Worm (Caenorhabditis elegans) whole organism, young adult: Measurements from ENCODE around the gene acl-5.
A peak's percentile ranks its signal among the peaks of the same experiment; 100 is the strongest.

Experiments
- B0019.2 ChIP-seq: fragments of 200-800 bp; sonication (Bioruptor generic); conservative IDR thresholded peaks from 2 replicates; pipeline ENCODE4 v1.3.6; 2022; ENCODE audit warnings: missing genetic modification reagents, missing genetic modification characterization, missing compliant biosample characterization
- B0035.1 ChIP-seq: sonication (generic microtip); optimal IDR thresholded peaks from 2 replicates; lab custom pipeline; 2016; ENCODE audit warnings: missing genetic modification characterization, mild to moderate bottlenecking, missing compliant biosample characterization, missing genotype, missing genetic modification reagents
- B0336.3 ChIP-seq: fragments of 200-800 bp; sonication (Bioruptor generic); IDR thresholded peaks from 2 replicates; pipeline ENCODE4 v1.3.6; 2022; ENCODE audit warnings: missing genetic modification characterization, missing compliant biosample characterization
- D2030.7 ChIP-seq: fragments of 200-800 bp; sonication (Bioruptor generic); IDR thresholded peaks from 2 replicates; pipeline ENCODE4 v1.3.6; 2022; ENCODE audit warnings: missing genetic modification reagents, missing genetic modification characterization, missing compliant biosample characterization
- F52B5.7 ChIP-seq: sonication (generic microtip); optimal IDR thresholded peaks from 2 replicates; lab custom pipeline; 2016; ENCODE audit warnings: mild to moderate bottlenecking, missing genetic modification characterization, missing compliant biosample characterization
- K11D2.4 ChIP-seq: fragments of 200-800 bp; sonication (Bioruptor generic); IDR thresholded peaks from 2 replicates; pipeline ENCODE4 v1.3.6; 2022; ENCODE audit warnings: missing genetic modification reagents, missing genetic modification characterization, missing compliant biosample characterization
- Y53G8AR.9 ChIP-seq: fragments of 200-800 bp; sonication (Bioruptor generic); conservative IDR thresholded peaks from 2 replicates; pipeline ENCODE4 v1.3.6; 2022; ENCODE audit warnings: missing genetic modification reagents, missing genetic modification characterization, missing compliant biosample characterization
- Y67H2A.10 ChIP-seq: fragments of 200-800 bp; sonication (Bioruptor generic); conservative IDR thresholded peaks from 2 replicates; pipeline ENCODE4 v1.3.6; 2022; ENCODE audit warnings: missing genetic modification reagents, missing genetic modification characterization, missing compliant biosample characterization
- atf-7 ChIP-seq: sonication (generic microtip); optimal IDR thresholded peaks from 2 replicates; lab custom pipeline; 2017; ENCODE audit warnings: mild to moderate bottlenecking, missing genetic modification characterization, missing compliant biosample characterization
- cebp-1 ChIP-seq, 2 experiments: fragments of 200-800 bp in 1 of 2; sonication (Bioruptor generic) in 1 of 2; sonication (generic microtip) in 1 of 2; IDR thresholded peaks in 1 of 2; optimal IDR thresholded peaks in 1 of 2; 2 replicates each; pipeline versions ENCODE4 v1.3.6 to Lab custom; 2017 to 2022; ENCODE audit warnings: missing compliant biosample characterization in 2 of 2, missing genetic modification characterization in 2 of 2, mild to moderate bottlenecking in 1 of 2, missing genetic modification reagents in 1 of 2, moderate library complexity in 1 of 2
- cebp-2 ChIP-seq: fragments of 200-800 bp; sonication (Bioruptor generic); IDR thresholded peaks from 2 replicates; pipeline ENCODE4 v1.3.6; 2022; ENCODE audit warnings: missing genetic modification characterization, missing compliant biosample characterization
- ceh-100 ChIP-seq: fragments of 200-800 bp; sonication (Bioruptor generic); IDR thresholded peaks from 2 replicates; pipeline ENCODE4 v1.3.6; 2022; ENCODE audit warnings: missing genetic modification reagents, missing genetic modification characterization, missing compliant biosample characterization
- egl-18 ChIP-seq: fragments of 200-800 bp; sonication (Bioruptor generic); IDR thresholded peaks from 2 replicates; pipeline ENCODE4 v1.3.6; 2022; ENCODE audit warnings: missing genetic modification reagents, missing genetic modification characterization, missing compliant biosample characterization
- egrh-3 ChIP-seq: fragments of 200-800 bp; sonication (Bioruptor generic); IDR thresholded peaks from 2 replicates; pipeline ENCODE4 v1.3.6; 2022; ENCODE audit warnings: missing genetic modification reagents, missing genetic modification characterization, missing compliant biosample characterization
- gei-17 ChIP-seq: fragments of 200-800 bp; sonication (Bioruptor generic); optimal IDR thresholded peaks from 2 replicates; lab custom pipeline; 2018; ENCODE audit warnings: mild to moderate bottlenecking, missing genetic modification characterization, missing compliant biosample characterization
- hlh-12 ChIP-seq: sonication (generic microtip); optimal IDR thresholded peaks from 2 replicates; lab custom pipeline; 2016; ENCODE audit warnings: missing genetic modification characterization, missing compliant biosample characterization
- hrde-1 ChIP-seq: sonication (generic microtip); optimal IDR thresholded peaks from 2 replicates; lab custom pipeline; 2016; ENCODE audit warnings: missing genetic modification characterization, mild to moderate bottlenecking, missing compliant biosample characterization, moderate library complexity, missing genotype, missing genetic modification reagents, borderline replicate concordance
- hsf-1 ChIP-seq: fragments of 200-800 bp; sonication (Bioruptor generic); IDR thresholded peaks from 2 replicates; pipeline ENCODE4 v1.3.6; 2022; ENCODE audit warnings: missing genetic modification reagents, missing genetic modification characterization, missing compliant biosample characterization
- let-526 ChIP-seq: fragments of 200-800 bp; sonication (Bioruptor generic); IDR thresholded peaks from 2 replicates; pipeline ENCODE4 v1.3.6; 2022; ENCODE audit warnings: missing genetic modification reagents, missing genetic modification characterization, missing compliant biosample characterization
- let-607 ChIP-seq, 2 experiments: fragments of 200-800 bp in 1 of 2; sonication (Bioruptor generic) in 1 of 2; sonication (generic microtip) in 1 of 2; optimal IDR thresholded peaks; 2 replicates each; lab custom pipeline; 2016 to 2018; ENCODE audit warnings: mild to moderate bottlenecking in 2 of 2, missing compliant biosample characterization in 2 of 2, missing genetic modification characterization in 2 of 2, moderate library complexity in 2 of 2, missing genotype in 1 of 2
- lin-26 ChIP-seq: fragments of 200-800 bp; sonication (Bioruptor generic); IDR thresholded peaks from 2 replicates; pipeline ENCODE4 v1.3.6; 2022; ENCODE audit warnings: missing genetic modification reagents, missing genetic modification characterization, missing compliant biosample characterization
- lin-35 ChIP-seq, 3 experiments: fragments of 150-350 bp in 2 of 3; sonication (generic microtip) in 1 of 3; optimal IDR thresholded peaks; 2 replicates each; lab custom pipeline; 2014 to 2018; ENCODE audit warnings: missing biosample characterization in 3 of 3, missing genetic modification characterization in 3 of 3, missing genetic modification reagents in 3 of 3
- lin-40 ChIP-seq: sonication (generic microtip); optimal IDR thresholded peaks from 2 replicates; lab custom pipeline; 2016; ENCODE audit warnings: missing genetic modification characterization, mild to moderate bottlenecking, missing compliant biosample characterization, missing genotype, missing genetic modification reagents
- lir-1 ChIP-seq: fragments of 200-800 bp; sonication (Bioruptor generic); conservative IDR thresholded peaks from 2 replicates; pipeline ENCODE4 v1.3.6; 2022; ENCODE audit warnings: missing genetic modification reagents, missing genetic modification characterization, missing compliant biosample characterization
- nhr-120 ChIP-seq: fragments of 200-800 bp; sonication (Bioruptor generic); IDR thresholded peaks from 2 replicates; pipeline ENCODE4 v1.3.6; 2022; ENCODE audit warnings: missing genetic modification characterization, missing compliant biosample characterization
- nhr-80 ChIP-seq: sonication (generic microtip); optimal IDR thresholded peaks from 2 replicates; lab custom pipeline; 2016; ENCODE audit warnings: missing genetic modification characterization, missing compliant biosample characterization
- rec-8 ChIP-seq, 2 experiments: sonication (generic microtip); optimal IDR thresholded peaks; 2 replicates each; lab custom pipeline; 2016; ENCODE audit warnings: mild to moderate bottlenecking in 2 of 2, missing genetic modification characterization in 2 of 2, missing genetic modification reagents in 2 of 2, missing genotype in 2 of 2, missing biosample characterization in 1 of 2, missing compliant biosample characterization in 1 of 2, moderate library complexity in 1 of 2
- rpc-1 ChIP-seq, 2 experiments: fragments of 150-350 bp in 1 of 2; sonication (generic microtip) in 1 of 2; optimal IDR thresholded peaks; 2 replicates each; lab custom pipeline; 2014 to 2018; ENCODE audit warnings: missing biosample characterization in 1 of 2, missing genetic modification characterization in 1 of 2, missing genetic modification reagents in 1 of 2, missing genotype in 1 of 2
- sdz-38 ChIP-seq: sonication (generic microtip); optimal IDR thresholded peaks from 2 replicates; lab custom pipeline; 2016; ENCODE audit warnings: missing genotype, missing genetic modification characterization, missing compliant biosample characterization
- snpc-1.3 ChIP-seq: sonication (generic microtip); optimal IDR thresholded peaks from 2 replicates; lab custom pipeline; 2017; ENCODE audit warnings: missing genetic modification characterization, mild to moderate bottlenecking, missing compliant biosample characterization, antibody characterized with exemption, moderate library complexity, missing genotype, missing genetic modification reagents; ENCODE audit not compliant: insufficient read depth
- snpc-3.4 ChIP-seq: sonication (generic microtip); optimal IDR thresholded peaks from 2 replicates; lab custom pipeline; 2017; ENCODE audit warnings: missing genetic modification characterization, mild to moderate bottlenecking, missing compliant biosample characterization, antibody characterized with exemption, moderate library complexity, missing genotype, missing genetic modification reagents
- tbp1 ChIP-seq: fragments of 200-800 bp; sonication (Bioruptor generic); optimal IDR thresholded peaks from 2 replicates; lab custom pipeline; 2018; ENCODE audit warnings: mild to moderate bottlenecking, missing genetic modification characterization, missing compliant biosample characterization
- tbx-9 ChIP-seq: sonication (generic microtip); optimal IDR thresholded peaks from 2 replicates; lab custom pipeline; 2016; ENCODE audit warnings: borderline replicate concordance, missing genetic modification characterization, inconsistent platforms, missing compliant biosample characterization
- unc-62 ChIP-seq: fragments of 150-350 bp; optimal IDR thresholded peaks from 2 replicates; lab custom pipeline; 2014; ENCODE audit warnings: missing biosample characterization, missing genetic modification reagents, missing genetic modification characterization
- xnd-1 ChIP-seq: sonication (generic microtip); optimal IDR thresholded peaks from 2 replicates; lab custom pipeline; 2016; ENCODE audit warnings: missing genotype, missing genetic modification reagents, missing genetic modification characterization, missing compliant biosample characterization
- zfh-2 ChIP-seq: fragments of 200-800 bp; sonication (Bioruptor generic); conservative IDR thresholded peaks from 2 replicates; pipeline ENCODE4 v1.3.6; 2022; ENCODE audit warnings: missing genetic modification reagents, missing genetic modification characterization, missing compliant biosample characterization
- ztf-22 ChIP-seq: fragments of 200-800 bp; sonication (Bioruptor generic); optimal IDR thresholded peaks from 2 replicates; lab custom pipeline; 2018; ENCODE audit warnings: mild to moderate bottlenecking, missing genetic modification characterization, moderate library complexity, missing compliant biosample characterization
- ztf-25 ChIP-seq: fragments of 200-800 bp; sonication (Bioruptor generic); IDR thresholded peaks from 2 replicates; pipeline ENCODE4 v1.3.6; 2022; ENCODE audit warnings: missing genetic modification reagents, missing genetic modification characterization, missing compliant biosample characterization
- ztf-26 ChIP-seq: sonication (generic microtip); optimal IDR thresholded peaks from 2 replicates; lab custom pipeline; 2017; ENCODE audit warnings: missing genetic modification characterization, missing compliant biosample characterization
- ztf-3 ChIP-seq: fragments of 200-800 bp; sonication (Bioruptor generic); optimal IDR thresholded peaks from 2 replicates; lab custom pipeline; 2018; ENCODE audit warnings: mild to moderate bottlenecking, missing genetic modification characterization, missing compliant biosample characterization

Gene acl-5

ce11 chrX:10336592-10336991, 9.3 kb upstream of the acl-5 start:
- peak; percentile 33; the same call in 1 of the 2 replicates for TF ChIP-seq egrh-3
- peak; percentile 78 for TF ChIP-seq zfh-2 (GFP tag; lab: Robert Waterston, UW)
- TF ChIP-seq hsf-1 (GFP tag; lab: Robert Waterston, UW): 0 out of 2 replicates have a peak, but pooled peaks have one; percentile 21
- no peak for TF ChIP-seq B0035.1

- TF ChIP-seq cebp-1 (GFP tag; IDR thresholded peaks at IDR 0.05; lab: Robert Waterston, UW) (no peak), cebp-1 (tag; optimal IDR thresholded peaks at IDR 0.05; lab: Kevin White, UChicago) (no peak), ztf-25 (no peak), zfh-2 (GFP tag; lab: Robert Waterston, UW) (no peak), egl-18 (GFP tag; lab: Robert Waterston, UW) (no peak), lin-26 (no peak), Y53G8AR.9 (GFP tag; lab: Robert Waterston, UW) (no peak), nhr-120 (no peak)
These were observed 8.9 kb upstream of the acl-5 start, which contains the start of gene idpa-3 for ce11 chrX:10336138-10336537. Gene idpa-3, plus strand, starts transcription at chrX:10336438.

- TF ChIP-seq nhr-80 (tag; lab: Kevin White, UChicago) (peak; percentile 34), ztf-25 (no peak)
These were observed 6.1 kb upstream of the acl-5 start, which contains the start of gene R07E3.4 for ce11 chrX:10333301-10333854. Gene R07E3.4, minus strand, starts transcription at chrX:10333351.

DNA sequence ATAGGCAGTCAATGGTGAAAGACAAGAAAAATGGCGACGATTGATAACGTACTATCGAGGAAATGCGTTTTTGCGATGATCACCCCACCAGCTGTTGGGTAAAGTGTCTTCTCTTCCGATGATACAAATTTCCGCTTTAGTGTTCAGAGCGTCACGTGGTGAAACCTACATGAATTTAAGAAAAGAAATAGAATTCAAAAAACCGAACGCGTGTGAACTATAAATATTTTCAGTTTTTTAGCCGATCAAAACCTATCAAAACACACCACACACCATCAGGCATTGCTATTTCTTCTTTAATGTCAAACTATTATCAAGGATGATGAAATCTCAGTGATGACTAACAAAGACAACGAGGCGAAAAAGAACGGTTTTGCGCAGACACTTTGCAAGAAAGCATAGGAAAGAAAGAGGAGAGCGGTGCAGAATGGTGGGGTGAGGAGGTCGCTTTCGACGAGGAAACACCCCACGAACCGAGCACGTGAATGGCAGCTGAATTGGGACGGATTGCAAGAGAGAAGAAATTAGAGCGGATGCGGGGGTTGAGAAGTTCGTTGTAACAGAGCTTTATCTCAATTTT, 4.9 kb upstream of the acl-5 start:
- TF ChIP-seq egrh-3: no peak
- no peak for TF ChIP-seq rec-8 (tag; optimal IDR thresholded peaks at IDR 0.05; lab: Kevin White, UChicago)
- TF ChIP-seq snpc-3.4 (tag; lab: Kevin White, UChicago): no peak
- TF ChIP-seq ztf-3 (GFP tag; lab: Kevin White, UChicago): no peak
- TF ChIP-seq Y67H2A.10 (GFP tag; lab: Robert Waterston, UW): no peak
- TF ChIP-seq let-526: no peak
- peak in 1 of 2 experiments; percentile 3 for TF ChIP-seq let-607 (tag; optimal IDR thresholded peaks at IDR 0.05; lab: Kevin White, UChicago)
- TF ChIP-seq K11D2.4 (GFP tag; lab: Robert Waterston, UW): peak; percentile 38; the same call in 1 of the 2 replicates
- no peak for TF ChIP-seq tbx-9 (tag; lab: Kevin White, UChicago)
- TF ChIP-seq B0336.3 (GFP tag; lab: Robert Waterston, UW): peak; percentile 31; the same call in 1 of the 2 replicates
- TF ChIP-seq unc-62 (GFP tag; lab: Kevin White, UChicago): peak; percentile 47
- TF ChIP-seq B0019.2: no peak
- TF ChIP-seq lin-35 (GFP tag; optimal IDR thresholded peaks at IDR 0.05; lab: Kevin White, UChicago): no peak
- TF ChIP-seq F52B5.7 (tag; lab: Kevin White, UChicago): no peak
- no peak for TF ChIP-seq cebp-2 (GFP tag; lab: Robert Waterston, UW)
- peak; percentile 23 for TF ChIP-seq gei-17 (GFP tag; lab: Kevin White, UChicago)
- no peak for TF ChIP-seq hrde-1 (tag; lab: Kevin White, UChicago)
- peak; percentile 48 for TF ChIP-seq atf-7 (tag; lab: Kevin White, UChicago)
- TF ChIP-seq snpc-1.3 (tag; lab: Kevin White, UChicago): no peak
- no peak for TF ChIP-seq xnd-1 (tag; lab: Kevin White, UChicago)
- TF ChIP-seq rpc-1 (optimal IDR thresholded peaks at IDR 0.05; lab: Kevin White, UChicago): no peak
- TF ChIP-seq rpc-1 (tag; optimal IDR thresholded peaks at IDR 0.05; lab: Kevin White, UChicago): no peak
- peak; percentile 55 for TF ChIP-seq lin-40 (tag; lab: Kevin White, UChicago)
- no peak for TF ChIP-seq D2030.7 (GFP tag; lab: Robert Waterston, UW)
- TF ChIP-seq zfh-2 (GFP tag; lab: Robert Waterston, UW): peak; percentile 78
- no peak for TF ChIP-seq lir-1
- peak; percentile 81 for TF ChIP-seq nhr-80 (tag; lab: Kevin White, UChicago)
- no peak for TF ChIP-seq ceh-100 (GFP tag; lab: Robert Waterston, UW)
- no peak for TF ChIP-seq sdz-38 (tag; lab: Kevin White, UChicago)
- no peak for TF ChIP-seq ztf-22 (GFP tag; lab: Kevin White, UChicago)
- no peak for TF ChIP-seq tbp1 (GFP tag; lab: Kevin White, UChicago)
- peak; percentile 56 for TF ChIP-seq ztf-26 (tag; lab: Kevin White, UChicago)
- TF ChIP-seq hlh-12 (tag; lab: Kevin White, UChicago): no peak
